Fruit fly (Drosophila melanogaster): ENCODE data around the gene CG3544.

CG3544 gene

dm6 chr2L:784036-784435 is at the start of gene CG3544:
Gene CG3544 (plus strand): TSS chr2L:784336.
- no peak for TF ChIP-seq CG17801 (GFP tag; optimal IDR thresholded peaks at IDR 0.05; ENCODE audit: partially characterized antibody)

dm6 chr2L:735772-736171 is 48.4 kb upstream of the CG3544 start:
- no peak for TF ChIP-seq CG17801 (GFP tag; optimal IDR thresholded peaks at IDR 0.05; ENCODE audit: partially characterized antibody)

dm6 chr2L:740031-740430 is 44.1 kb upstream of the CG3544 start:
- no peak for TF ChIP-seq CG17801 (GFP tag; optimal IDR thresholded peaks at IDR 0.05; ENCODE audit: partially characterized antibody)

dm6 chr2L:744295-744694 is 39.8 kb upstream of the CG3544 start, which contains the start of gene Eaat2:
Gene Eaat2 (minus strand): TSS chr2L:744395.
- TF ChIP-seq CG17801 (GFP tag; optimal IDR thresholded peaks at IDR 0.05; ENCODE audit: partially characterized antibody) = no peak

dm6 chr2L:745785-746184 is 38.4 kb upstream of the CG3544 start:
- TF ChIP-seq CG17801 (GFP tag; optimal IDR thresholded peaks at IDR 0.05; ENCODE audit: partially characterized antibody) = no peak

dm6 chr2L:749645-750044 is 34.5 kb upstream of the CG3544 start, which contains the start of gene GABA-B-R3:
Gene GABA-B-R3 (plus strand): TSS chr2L:749945.
- no peak for TF ChIP-seq CG17801 (GFP tag; optimal IDR thresholded peaks at IDR 0.05; ENCODE audit: partially characterized antibody)

dm6 chr2L:750299-750698 is 33.8 kb upstream of the CG3544 start:
- no peak for TF ChIP-seq CG17801 (GFP tag; optimal IDR thresholded peaks at IDR 0.05; ENCODE audit: partially characterized antibody)

dm6 chr2L:773247-773646 is 10.9 kb upstream of the CG3544 start, which contains the start of gene CG12506:
Gene CG12506 (plus strand): TSS chr2L:773547.
- TF ChIP-seq CG17801 (GFP tag; optimal IDR thresholded peaks at IDR 0.05; ENCODE audit: partially characterized antibody) = no peak

- no peak for TF ChIP-seq CG17801 (GFP tag; optimal IDR thresholded peaks at IDR 0.05; ENCODE audit: partially characterized antibody)
These were observed 7.9 kb upstream of the CG3544 start, which contains the start of gene CG13946 for dm6 chr2L:776236-776635. Gene CG13946 (plus strand): TSS chr2L:776536.

- TF ChIP-seq CG17801 (GFP tag; optimal IDR thresholded peaks at IDR 0.05; ENCODE audit: partially characterized antibody) = no peak
These were observed 5.0 kb upstream of the CG3544 start, which contains the start of gene CG13947 for dm6 chr2L:779123-779584. Gene CG13947 (plus strand): TSS chr2L:779173.

dm6 chr2L:780182-780581 is 4.0 kb upstream of the CG3544 start, which contains the start of gene Gr21a:
Gene Gr21a (plus strand): TSS chr2L:780482.
- no peak for TF ChIP-seq CG17801 (GFP tag; optimal IDR thresholded peaks at IDR 0.05; ENCODE audit: partially characterized antibody)

- TF ChIP-seq CG17801 (GFP tag; optimal IDR thresholded peaks at IDR 0.05; ENCODE audit: partially characterized antibody) = no peak
These were observed 3.3 kb upstream of the CG3544 start for dm6 chr2L:780851-781250.

- TF ChIP-seq CG17801 (GFP tag; optimal IDR thresholded peaks at IDR 0.05; ENCODE audit: partially characterized antibody) = no peak
These were observed 5.8 kb downstream of the CG3544 start for dm6 chr2L:789966-790365.

- TF ChIP-seq CG17801 (GFP tag; optimal IDR thresholded peaks at IDR 0.05; ENCODE audit: partially characterized antibody) = no peak
These were observed 6.6 kb downstream of the CG3544 start, which contains the start of gene Pkg21D for dm6 chr2L:790698-791097. Gene Pkg21D (minus strand): TSS chr2L:790798.

- no peak for TF ChIP-seq CG17801 (GFP tag; optimal IDR thresholded peaks at IDR 0.05; ENCODE audit: partially characterized antibody)
These were observed 26.1 kb downstream of the CG3544 start, which contains the start of gene Nnf1b for dm6 chr2L:810277-810676. Gene Nnf1b (plus strand): TSS chr2L:810577.

- no peak for TF ChIP-seq CG17801 (GFP tag; optimal IDR thresholded peaks at IDR 0.05; ENCODE audit: partially characterized antibody)
These were observed 27.3 kb downstream of the CG3544 start, which contains the start of gene Dbp21E2 for dm6 chr2L:811405-811804. Gene Dbp21E2 (plus strand): TSS chr2L:811584.

Data from ovary, adult (tissue).